Worm (Caenorhabditis elegans) whole organism, L2 larva: ENCODE results near the gene srt-74.

Experiments
- R02D3.7 ChIP-seq: fragments of 150-350 bp; optimal IDR thresholded peaks from 2 replicates; lab custom pipeline; 2014; ENCODE audit warnings: missing biosample characterization, missing genetic modification characterization
- fos-1 ChIP-seq: fragments of 150-350 bp; optimal IDR thresholded peaks from 2 replicates; lab custom pipeline; 2014; ENCODE audit warnings: missing biosample characterization, missing genetic modification characterization
- lin-13 ChIP-seq: fragments of 150-350 bp; optimal IDR thresholded peaks from 2 replicates; lab custom pipeline; 2014; ENCODE audit warnings: missing biosample characterization, missing genetic modification reagents, missing genetic modification characterization
- lin-39 ChIP-seq: fragments of 150-350 bp; optimal IDR thresholded peaks from 2 replicates; lab custom pipeline; 2014; ENCODE audit warnings: missing biosample characterization, missing genetic modification reagents, missing genetic modification characterization
- lsy-2 ChIP-seq, 2 experiments: fragments of 150-350 bp in 1 of 2; sonication (generic microtip) in 1 of 2; optimal IDR thresholded peaks; 2 replicates each; lab custom pipeline; 2014 to 2017; ENCODE audit warnings: missing biosample characterization in 2 of 2, missing genetic modification characterization in 2 of 2
- mdl-1 ChIP-seq, 2 experiments: fragments of 150-350 bp in 1 of 2; sonication (generic microtip) in 1 of 2; optimal IDR thresholded peaks; 2 replicates each; lab custom pipeline; 2017; ENCODE audit warnings: missing biosample characterization in 2 of 2, missing genetic modification characterization in 2 of 2
- nhr-11 ChIP-seq: fragments of 150-350 bp; optimal IDR thresholded peaks from 2 replicates; lab custom pipeline; 2014; ENCODE audit warnings: missing biosample characterization, missing genetic modification characterization
- nhr-237 ChIP-seq: fragments of 150-350 bp; optimal IDR thresholded peaks from 2 replicates; lab custom pipeline; 2014; ENCODE audit warnings: missing biosample characterization, missing genetic modification characterization
- nhr-25 ChIP-seq: fragments of 150-350 bp; sonication (generic microtip); optimal IDR thresholded peaks from 3 replicates; lab custom pipeline; 2014; ENCODE audit warnings: missing biosample characterization, missing genetic modification characterization
- nhr-77 ChIP-seq: fragments of 150-350 bp; optimal IDR thresholded peaks from 2 replicates; lab custom pipeline; 2014; ENCODE audit warnings: missing biosample characterization, missing genetic modification characterization
- snpc-4 ChIP-seq: fragments of 150-350 bp; optimal IDR thresholded peaks from 2 replicates; lab custom pipeline; 2014; ENCODE audit warnings: missing biosample characterization, missing genetic modification characterization

ce11 chrV:14267326-14267942 is 14.7 kb downstream of the srt-74 start:
- no peak for TF ChIP-seq nhr-237 (tag; lab: Kevin White, UChicago)
- no peak for TF ChIP-seq nhr-25
- no peak for TF ChIP-seq lsy-2 (tag; optimal IDR thresholded peaks at IDR 0.05; lab: Kevin White, UChicago)
- no peak for TF ChIP-seq nhr-77 (tag; lab: Kevin White, UChicago)
- TF ChIP-seq lin-13 (GFP tag; lab: Kevin White, UChicago): no peak
- no peak for TF ChIP-seq fos-1
- TF ChIP-seq R02D3.7: no peak
- no peak for TF ChIP-seq lin-39
- TF ChIP-seq nhr-11 (tag; lab: Kevin White, UChicago): no peak
- peak; percentile 22 for TF ChIP-seq snpc-4 (tag; lab: Kevin White, UChicago)
- TF ChIP-seq mdl-1 (tag; optimal IDR thresholded peaks at IDR 0.05; lab: Kevin White, UChicago): no peak
